Fruit fly (Drosophila melanogaster) whole organism, wandering third instar larva: Measurements from ENCODE around the gene srp.

ENCODE experiments used
- CG9705 ChIP-seq: fragments of 200-800 bp; sonication (Bioruptor generic); optimal IDR thresholded peaks from 2 replicates; lab custom pipeline; 2018; ENCODE audit warnings: missing biosample characterization, mild to moderate bottlenecking, missing genetic modification characterization
- Dfd ChIP-seq: fragments of >200 bp; optimal IDR thresholded peaks from 2 replicates; lab custom pipeline; 2017; ENCODE audit warnings: missing biosample characterization, missing genetic modification characterization
- GATAd ChIP-seq: sonication (Bioruptor generic); optimal IDR thresholded peaks from 2 replicates; lab custom pipeline; 2016; ENCODE audit warnings: missing biosample characterization, missing genetic modification characterization
- Hr78 ChIP-seq: fragments of >200 bp; optimal IDR thresholded peaks from 2 replicates; lab custom pipeline; 2017; ENCODE audit warnings: missing biosample characterization, missing genetic modification characterization
- Hr83 ChIP-seq: fragments of 200-300 bp; sonication (Bioruptor generic); optimal IDR thresholded peaks from 2 replicates; lab custom pipeline; 2016; ENCODE audit warnings: missing biosample characterization, mild to moderate bottlenecking, missing genetic modification characterization, moderate library complexity; ENCODE audit not compliant: poor library complexity, severe bottlenecking
- Myc ChIP-seq: fragments of >200 bp; optimal IDR thresholded peaks from 2 replicates; lab custom pipeline; 2017
- N ChIP-seq: fragments of >200 bp; optimal IDR thresholded peaks from 2 replicates; lab custom pipeline; 2018; ENCODE audit warnings: missing biosample characterization, missing external identifiers, missing genetic modification characterization
- dl ChIP-seq, 2 experiments: fragments of 175-275, 200-275 bp in 1 of 2; fragments of 200-275 bp in 1 of 2; sonication (Bioruptor generic); optimal IDR thresholded peaks; lab custom pipeline; 2018; ENCODE audit warnings: mild to moderate bottlenecking in 2 of 2, missing biosample characterization in 2 of 2, missing genetic modification characterization in 2 of 2, moderate library complexity in 2 of 2; ENCODE audit not compliant: partially characterized antibody in 2 of 2, insufficient read depth in 1 of 2
- dsf ChIP-seq: sonication (Bioruptor generic); optimal IDR thresholded peaks from 2 replicates; lab custom pipeline; 2016; ENCODE audit warnings: missing biosample characterization, missing genetic modification characterization, borderline replicate concordance
- pan ChIP-seq: fragments of >200 bp; optimal IDR thresholded peaks from 2 replicates; lab custom pipeline; 2017
- tai ChIP-seq: sonication (Bioruptor generic); optimal IDR thresholded peaks from 2 replicates; lab custom pipeline; 2016; ENCODE audit warnings: missing biosample characterization, missing genetic modification characterization
- usp ChIP-seq: fragments of >200 bp; optimal IDR thresholded peaks from 2 replicates; lab custom pipeline; 2017; ENCODE audit warnings: missing biosample characterization, missing genetic modification characterization

DNA sequence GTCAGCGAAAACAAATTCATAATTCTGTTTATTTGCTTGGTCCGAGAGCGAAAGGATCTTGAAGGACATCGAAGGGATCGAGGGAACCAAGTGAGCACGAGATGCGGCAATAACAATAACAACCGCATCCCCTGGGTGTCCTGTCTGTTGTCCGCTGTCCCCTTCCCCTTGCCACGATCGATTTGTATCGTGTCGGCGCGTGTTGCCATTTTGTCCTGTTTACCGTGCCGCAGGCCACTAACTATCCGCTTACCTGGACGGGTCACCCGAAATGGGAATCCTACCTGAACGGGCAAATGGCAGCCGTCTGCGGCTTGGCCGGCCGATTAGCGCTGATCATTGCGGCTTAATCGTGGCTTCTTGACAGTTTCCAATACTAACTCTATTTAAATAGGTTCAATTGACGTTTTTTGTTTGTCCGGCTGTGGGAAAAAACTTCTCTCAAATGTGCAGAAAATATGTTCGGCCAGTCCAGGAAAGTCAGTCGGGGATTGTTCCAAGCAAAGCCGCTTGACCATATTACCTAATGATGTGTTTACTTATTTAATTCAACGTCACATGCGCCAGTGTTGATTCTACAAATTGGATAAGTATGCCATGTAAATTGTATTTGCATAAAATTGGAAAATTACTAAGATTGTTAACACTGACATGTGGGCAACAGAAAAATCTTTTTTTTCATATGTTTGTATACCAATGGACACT is 3.4 kb downstream of the srp start:
- TF ChIP-seq N (GFP tag; lab: Kevin White, UChicago) = no peak
- no peak for TF ChIP-seq GATAd (GFP tag; lab: Kevin White, UChicago)
- no peak for TF ChIP-seq Hr78 (GFP tag; lab: Kevin White, UChicago)
- TF ChIP-seq usp = no peak
- TF ChIP-seq CG9705 = no peak
- TF ChIP-seq Myc (lab: Kevin White, UChicago) = no peak
- no peak for TF ChIP-seq Dfd
- TF ChIP-seq dsf = no peak
- no peak for TF ChIP-seq Hr83 (GFP tag; lab: Kevin White, UChicago)
- no peak for TF ChIP-seq pan (lab: Kevin White, UChicago)
- TF ChIP-seq tai (GFP tag; lab: Kevin White, UChicago) = no peak
- TF ChIP-seq dl (GFP tag; optimal IDR thresholded peaks at IDR 0.05; lab: Kevin White, UChicago; ENCODE audit: insufficient read depth in 1 of 2, partially characterized antibody in 2 of 2) = no peak
